Worm (Caenorhabditis elegans) whole organism, mixed stage, embryonic: ENCODE results near the gene F08D12.7.

ENCODE experiments used
- bed-3 ChIP-seq: fragments of 200-800 bp; sonication (Bioruptor generic); optimal IDR thresholded peaks from 3 replicates; lab custom pipeline; 2018; ENCODE audit warnings: mild to moderate bottlenecking, missing genetic modification characterization, moderate library complexity, missing compliant biosample characterization
- blmp-1 ChIP-seq: fragments of 150-350 bp; optimal IDR thresholded peaks from 2 replicates; lab custom pipeline; 2014; ENCODE audit warnings: missing biosample characterization, missing genetic modification characterization
- ceh-43 ChIP-seq: fragments of 200-800 bp; sonication (Bioruptor generic); optimal IDR thresholded peaks from 2 replicates; lab custom pipeline; 2018; ENCODE audit warnings: mild to moderate bottlenecking, missing genetic modification characterization, moderate library complexity, missing compliant biosample characterization
- ces-1 ChIP-seq: fragments of 150-350 bp; optimal IDR thresholded peaks from 2 replicates; lab custom pipeline; 2014; ENCODE audit warnings: missing biosample characterization, missing genetic modification reagents, missing genetic modification characterization
- cnd-1 ChIP-seq: fragments of 200-800 bp; sonication (Bioruptor generic); optimal IDR thresholded peaks from 2 replicates; lab custom pipeline; 2018; ENCODE audit warnings: mild to moderate bottlenecking, missing genetic modification characterization, missing compliant biosample characterization
- elt-1 ChIP-seq: sonication (generic microtip); optimal IDR thresholded peaks from 2 replicates; lab custom pipeline; 2017; ENCODE audit warnings: missing genetic modification characterization, mild to moderate bottlenecking, missing compliant biosample characterization, antibody characterized with exemption, moderate library complexity, borderline replicate concordance; ENCODE audit not compliant: insufficient read depth
- elt-3 ChIP-seq: fragments of 150-350 bp; optimal IDR thresholded peaks from 2 replicates; lab custom pipeline; 2014; ENCODE audit warnings: missing biosample characterization, missing genetic modification characterization
- flh-1 ChIP-seq: fragments of 200-800 bp; sonication (Bioruptor generic); optimal IDR thresholded peaks from 2 replicates; lab custom pipeline; 2018; ENCODE audit warnings: mild to moderate bottlenecking, missing genetic modification characterization, moderate library complexity, missing compliant biosample characterization
- ham-2 ChIP-seq: fragments of 200-800 bp; sonication (Bioruptor generic); optimal IDR thresholded peaks from 2 replicates; lab custom pipeline; 2018; ENCODE audit warnings: mild to moderate bottlenecking, missing genetic modification characterization, missing compliant biosample characterization
- hlh-1 ChIP-seq: fragments of 150-350 bp; optimal IDR thresholded peaks from 2 replicates; lab custom pipeline; 2014; ENCODE audit warnings: missing biosample characterization, missing genetic modification reagents, missing genetic modification characterization
- lin-13 ChIP-seq: fragments of 150-350 bp; optimal IDR thresholded peaks from 2 replicates; lab custom pipeline; 2014; ENCODE audit warnings: missing biosample characterization, missing genetic modification characterization
- lsy-2 ChIP-seq: fragments of 150-350 bp; optimal IDR thresholded peaks from 2 replicates; lab custom pipeline; 2014; ENCODE audit warnings: missing biosample characterization, missing genetic modification characterization
- mab-5 ChIP-seq: fragments of 150-350 bp; optimal IDR thresholded peaks from 2 replicates; lab custom pipeline; 2014; ENCODE audit warnings: missing biosample characterization, missing genetic modification characterization
- mep-1 ChIP-seq: fragments of 150-350 bp; optimal IDR thresholded peaks from 2 replicates; lab custom pipeline; 2017; ENCODE audit warnings: missing biosample characterization, missing genetic modification reagents, missing genetic modification characterization, inconsistent platforms
- nhr-12 ChIP-seq: fragments of 150-350 bp; optimal IDR thresholded peaks from 2 replicates; lab custom pipeline; 2014; ENCODE audit warnings: missing biosample characterization, missing genetic modification characterization
- nhr-2 ChIP-seq: fragments of 150-350 bp; optimal IDR thresholded peaks from 2 replicates; lab custom pipeline; 2014; ENCODE audit warnings: missing biosample characterization, missing genetic modification characterization
- nhr-237 ChIP-seq: fragments of 150-350 bp; optimal IDR thresholded peaks from 2 replicates; lab custom pipeline; 2014; ENCODE audit warnings: missing biosample characterization, missing genetic modification characterization
- nhr-76 ChIP-seq: sonication (generic microtip); optimal IDR thresholded peaks from 2 replicates; lab custom pipeline; 2017; ENCODE audit warnings: missing biosample characterization, missing genetic modification characterization
- pha-4 ChIP-seq: fragments of 150-350 bp; optimal IDR thresholded peaks from 2 replicates; lab custom pipeline; 2018; ENCODE audit warnings: missing biosample characterization, missing genetic modification reagents, missing genetic modification characterization
- sem-2 ChIP-seq: fragments of 200-800 bp; sonication (Bioruptor generic); optimal IDR thresholded peaks from 2 replicates; lab custom pipeline; 2018; ENCODE audit warnings: mild to moderate bottlenecking, missing genetic modification characterization, missing compliant biosample characterization
- snpc-4 ChIP-seq: fragments of 150-350 bp; optimal IDR thresholded peaks from 2 replicates; lab custom pipeline; 2014; ENCODE audit warnings: missing biosample characterization, missing genetic modification characterization
- sptf-1 ChIP-seq: sonication (generic microtip); optimal IDR thresholded peaks from 2 replicates; lab custom pipeline; 2017; ENCODE audit warnings: mild to moderate bottlenecking, missing genetic modification characterization, moderate library complexity, missing compliant biosample characterization
- unc-120 ChIP-seq: sonication (generic microtip); optimal IDR thresholded peaks from 2 replicates; lab custom pipeline; 2017; ENCODE audit warnings: missing genetic modification characterization, missing compliant biosample characterization; ENCODE audit not compliant: poor library complexity, severe bottlenecking
- unc-39 ChIP-seq: fragments of 150-350 bp; optimal IDR thresholded peaks from 2 replicates; lab custom pipeline; 2014; ENCODE audit warnings: missing biosample characterization, missing genetic modification characterization
- unc-62 ChIP-seq: fragments of 150-350 bp; optimal IDR thresholded peaks from 2 replicates; lab custom pipeline; 2014; ENCODE audit warnings: missing biosample characterization, missing genetic modification reagents, missing genetic modification characterization
- zip-8 ChIP-seq: fragments of 150-350 bp; optimal IDR thresholded peaks from 2 replicates; lab custom pipeline; 2014; ENCODE audit warnings: missing biosample characterization, missing genetic modification characterization
- ztf-11 ChIP-seq: fragments of 150-350 bp; optimal IDR thresholded peaks from 2 replicates; lab custom pipeline; 2014; ENCODE audit warnings: missing biosample characterization, missing genetic modification characterization

F08D12.7 gene

ce11 chrII:2769021-2769420, at the start of gene F08D12.7:
F08D12.7 (minus strand) TSS chrII:2769121.
- TF ChIP-seq hlh-1 (tag; lab: Kevin White, UChicago) (peak; percentile 88), zip-8 (tag; lab: Kevin White, UChicago) (no peak)

ce11 chrII:2816676-2817075, 47.8 kb upstream of the F08D12.7 start, which contains the start of gene set-13:
set-13 (plus strand) TSS chrII:2816976.
- TF ChIP-seq pha-4 (tag; lab: Kevin White, UChicago) (no peak), mep-1 (tag; lab: Kevin White, UChicago) (no peak), cnd-1 (no peak), blmp-1 (tag; lab: Kevin White, UChicago) (no peak), ham-2 (no peak), nhr-12 (tag; lab: Kevin White, UChicago) (no peak), ceh-43 (GFP tag; lab: Kevin White, UChicago) (no peak), nhr-237 (no peak), unc-120 (no peak), sptf-1 (tag; lab: Kevin White, UChicago) (no peak), ztf-11 (no peak), lin-13 (tag; lab: Kevin White, UChicago) (no peak), unc-39 (tag; lab: Kevin White, UChicago) (no peak), mab-5 (tag; lab: Kevin White, UChicago) (no peak), sem-2 (GFP tag; lab: Kevin White, UChicago) (no peak), ces-1 (GFP tag; lab: Kevin White, UChicago) (no peak)

- peak; percentile 46 for TF ChIP-seq zip-8 (tag; lab: Kevin White, UChicago)
- TF ChIP-seq ces-1 (GFP tag; lab: Kevin White, UChicago) = no peak
- no peak for TF ChIP-seq nhr-2 (tag; lab: Kevin White, UChicago)
- TF ChIP-seq elt-1 (tag; lab: Kevin White, UChicago) = no peak
- no peak for TF ChIP-seq ceh-43 (GFP tag; lab: Kevin White, UChicago)
- TF ChIP-seq snpc-4 (tag; lab: Kevin White, UChicago) = no peak
- TF ChIP-seq, all 35 proteins: peak for 1
These were observed 46.5 kb upstream of the F08D12.7 start, which contains the start of gene K12H6.2 for ce11 chrII:2815444-2815843. K12H6.2 (minus strand) TSS chrII:2815544.

- no peak for TF ChIP-seq hlh-1 (tag; lab: Kevin White, UChicago)
- TF ChIP-seq elt-3 (tag; lab: Kevin White, UChicago) = no peak
- no peak for TF ChIP-seq flh-1 (GFP tag; lab: Kevin White, UChicago)
- TF ChIP-seq mep-1 (tag; lab: Kevin White, UChicago) = no peak
- TF ChIP-seq sptf-1 (tag; lab: Kevin White, UChicago) = no peak
- TF ChIP-seq, all 35 proteins: peak for 0
These were observed 46.1 kb upstream of the F08D12.7 start for ce11 chrII:2815017-2815416.

ce11 chrII:2807674-2808206, 38.8 kb upstream of the F08D12.7 start, which contains the start of gene K12H6.12:
K12H6.12 (plus strand) TSS chrII:2808156.
- TF ChIP-seq hlh-1 (tag; lab: Kevin White, UChicago) (no peak), pha-4 (tag; lab: Kevin White, UChicago) (no peak), nhr-76 (tag; lab: Kevin White, UChicago) (no peak), unc-62 (no peak), nhr-2 (tag; lab: Kevin White, UChicago) (no peak), cnd-1 (no peak), bed-3 (no peak), flh-1 (GFP tag; lab: Kevin White, UChicago) (no peak), elt-1 (tag; lab: Kevin White, UChicago) (no peak), mab-5 (tag; lab: Kevin White, UChicago) (no peak), ceh-43 (GFP tag; lab: Kevin White, UChicago) (no peak), sem-2 (GFP tag; lab: Kevin White, UChicago) (no peak), lin-13 (tag; lab: Kevin White, UChicago) (no peak)

- TF ChIP-seq blmp-1 (tag; lab: Kevin White, UChicago) (no peak), nhr-237 (no peak), lsy-2 (tag; lab: Kevin White, UChicago) (no peak), sptf-1 (tag; lab: Kevin White, UChicago) (no peak), flh-1 (GFP tag; lab: Kevin White, UChicago) (no peak), unc-39 (tag; lab: Kevin White, UChicago) (no peak)
These were observed 36.6 kb upstream of the F08D12.7 start for ce11 chrII:2805566-2805965.
